Worm (Caenorhabditis elegans): ENCODE data around the gene H06H21.11.

H06H21.11 gene

ce11 chrIV:4771792-4772191 lies 35.3 kb downstream of the H06H21.11 start, which contains the start of gene R11E3.2:
Gene R11E3.2 (plus strand): TSS chrIV:4772092.
- no peak for TF ChIP-seq C38D4.7 (GFP tag; optimal IDR thresholded peaks at IDR 0.05)
- TF ChIP-seq Y22D7AL.16 (tag; optimal IDR thresholded peaks at IDR 0.05), result no peak
- TF ChIP-seq hlh-8 (tag; optimal IDR thresholded peaks at IDR 0.05), result no peak

- TF ChIP-seq K02D7.2 (tag; optimal IDR thresholded peaks at IDR 0.05), result no peak
- TF ChIP-seq pros-1 (tag; optimal IDR thresholded peaks at IDR 0.05), result no peak
- no peak for TF ChIP-seq ceh-24 (tag; optimal IDR thresholded peaks at IDR 0.05)
- TF ChIP-seq nhr-11 (tag; optimal IDR thresholded peaks at IDR 0.05), result no peak
- TF ChIP-seq C08G9.2 (tag; optimal IDR thresholded peaks at IDR 0.05), result no peak
- TF ChIP-seq pax-1 (tag; optimal IDR thresholded peaks at IDR 0.05), result no peak
- no peak for TF ChIP-seq npax-4 (tag; optimal IDR thresholded peaks at IDR 0.05)
- TF ChIP-seq ceh-18 (tag; optimal IDR thresholded peaks at IDR 0.05), result no peak
- no peak for TF ChIP-seq ama-1 (optimal IDR thresholded peaks at IDR 0.05)
- TF ChIP-seq ceh-6 (GFP tag; optimal IDR thresholded peaks at IDR 0.05), result no peak
- no peak for TF ChIP-seq F13H6.1 (tag; optimal IDR thresholded peaks at IDR 0.05)
- TF ChIP-seq che-1 (tag; optimal IDR thresholded peaks at IDR 0.05), result no peak
- TF ChIP-seq nfya-1 (tag; optimal IDR thresholded peaks at IDR 0.05), result no peak
Measured at ce11 chrIV:4764422-4764821, 42.7 kb downstream of the H06H21.11 start, which contains the start of gene npp-26. Gene npp-26 (plus strand): TSS chrIV:4764722.

ce11 chrIV:4763844-4764243 lies 43.3 kb downstream of the H06H21.11 start, which contains the start of gene Y17G9B.2:
Gene Y17G9B.2 (plus strand): TSS chrIV:4764144.
- TF ChIP-seq fkh-10 (GFP tag; optimal IDR thresholded peaks at IDR 0.05) (no peak), ceh-19 (GFP tag; optimal IDR thresholded peaks at IDR 0.05) (no peak), ceh-24 (tag; optimal IDR thresholded peaks at IDR 0.05) (no peak), eyg-1 (tag; optimal IDR thresholded peaks at IDR 0.05) (no peak), hlh-15 (tag; optimal IDR thresholded peaks at IDR 0.05) (no peak), lim-6 (tag; optimal IDR thresholded peaks at IDR 0.05) (no peak), rnt-1 (tag; optimal IDR thresholded peaks at IDR 0.05) (no peak), ceh-22 (tag; optimal IDR thresholded peaks at IDR 0.05) (no peak), npax-4 (tag; optimal IDR thresholded peaks at IDR 0.05) (no peak), ceh-18 (tag; optimal IDR thresholded peaks at IDR 0.05) (no peak), ceh-9 (tag; optimal IDR thresholded peaks at IDR 0.05) (no peak), Y22D7AL.16 (tag; optimal IDR thresholded peaks at IDR 0.05) (no peak), T23F11.4 (GFP tag; optimal IDR thresholded peaks at IDR 0.05) (no peak), dmd-4 (tag; optimal IDR thresholded peaks at IDR 0.05; ENCODE audit: borderline replicate concordance) (no peak), ztf-16 (tag; optimal IDR thresholded peaks at IDR 0.05) (no peak), ceh-2 (tag; optimal IDR thresholded peaks at IDR 0.05) (no peak), unc-42 (tag; optimal IDR thresholded peaks at IDR 0.05) (no peak), ceh-14 (tag; optimal IDR thresholded peaks at IDR 0.05) (no peak), ahr-1 (tag; optimal IDR thresholded peaks at IDR 0.05) (no peak), ceh-48 (tag; optimal IDR thresholded peaks at IDR 0.05) (no peak)

- TF ChIP-seq fax-1 (tag; optimal IDR thresholded peaks at IDR 0.05), result no peak
- TF ChIP-seq T23F11.4 (GFP tag; optimal IDR thresholded peaks at IDR 0.05), result no peak
- no peak for TF ChIP-seq dmd-4 (tag; optimal IDR thresholded peaks at IDR 0.05; ENCODE audit: borderline replicate concordance)
- TF ChIP-seq tbx-7 (tag; optimal IDR thresholded peaks at IDR 0.05), result no peak
Measured at ce11 chrIV:4760378-4761084, 46.6 kb downstream of the H06H21.11 start, which contains the start of the genes memi-1 and cyp-31A3. Gene memi-1 (minus strand): TSS chrIV:4760428. Gene cyp-31A3 (plus strand): TSS chrIV:4761049.

- TF ChIP-seq syd-9 (tag; optimal IDR thresholded peaks at IDR 0.05) (no peak), gmeb-2 (tag; optimal IDR thresholded peaks at IDR 0.05) (no peak), rnt-1 (tag; optimal IDR thresholded peaks at IDR 0.05) (no peak), pha-2 (tag; optimal IDR thresholded peaks at IDR 0.05) (no peak), tbx-7 (tag; optimal IDR thresholded peaks at IDR 0.05) (no peak), sox-4 (tag; optimal IDR thresholded peaks at IDR 0.05) (no peak), mec-3 (tag; optimal IDR thresholded peaks at IDR 0.05; ENCODE audit: borderline replicate concordance) (no peak), unc-86 (tag; optimal IDR thresholded peaks at IDR 0.05) (no peak), ceh-45 (GFP tag; IDR thresholded peaks at IDR 0.05) (no peak)
Measured at ce11 chrIV:4758659-4759058, 48.5 kb downstream of the H06H21.11 start, which contains the start of gene Y17G9B.8. Gene Y17G9B.8 (minus strand): TSS chrIV:4758840.

Measured in whole organism, late embryonic.